Worm (Caenorhabditis elegans) whole organism, midembryonic: Measurements from ENCODE around the gene cyp-33A1.

Experiments used
- T22C8.4 ChIP-seq: fragments of 200-800 bp; sonication (Bioruptor generic); IDR thresholded peaks from 2 replicates; pipeline ENCODE4 v1.3.6; 2022; ENCODE audit warnings: missing genetic modification characterization, missing compliant biosample characterization
- cog-1 ChIP-seq: sonication (generic microtip); optimal IDR thresholded peaks from 2 replicates; lab custom pipeline; 2016; ENCODE audit warnings: missing genetic modification characterization, missing compliant biosample characterization
- flt-1 ChIP-seq: fragments of 200-800 bp; sonication (Bioruptor generic); IDR thresholded peaks from 2 replicates; pipeline ENCODE4 v1.3.6; 2022; ENCODE audit warnings: missing genetic modification characterization, missing compliant biosample characterization
- klf-2 ChIP-seq: fragments of 200-800 bp; sonication (Bioruptor generic); conservative IDR thresholded peaks from 2 replicates; pipeline ENCODE4 v1.3.6; 2022; ENCODE audit warnings: missing genetic modification reagents, missing genetic modification characterization, missing compliant biosample characterization
- med-1 ChIP-seq: sonication (generic microtip); optimal IDR thresholded peaks from 2 replicates; lab custom pipeline; 2017; ENCODE audit warnings: missing genetic modification characterization, mild to moderate bottlenecking, missing compliant biosample characterization, antibody characterized with exemption, missing genetic modification reagents; ENCODE audit not compliant: insufficient read depth
- ref-1 ChIP-seq: fragments of 200-800 bp; sonication (Bioruptor generic); conservative IDR thresholded peaks from 2 replicates; pipeline ENCODE4 v1.3.6; 2022; ENCODE audit warnings: missing genetic modification reagents, missing genetic modification characterization, missing compliant biosample characterization
- tab-1 ChIP-seq: fragments of 200-800 bp; sonication (Bioruptor generic); IDR thresholded peaks from 2 replicates; pipeline ENCODE4 v1.3.6; 2022; ENCODE audit warnings: missing genetic modification characterization, missing compliant biosample characterization
- ztf-23 ChIP-seq: fragments of 200-800 bp; sonication (Bioruptor generic); IDR thresholded peaks from 2 replicates; pipeline ENCODE4 v1.3.6; 2022; ENCODE audit warnings: missing genetic modification reagents, missing genetic modification characterization, missing compliant biosample characterization
- ztf-29 ChIP-seq: fragments of 200-800 bp; sonication (Bioruptor generic); IDR thresholded peaks from 2 replicates; pipeline ENCODE4 v1.3.6; 2022; ENCODE audit warnings: missing genetic modification reagents, missing genetic modification characterization, missing compliant biosample characterization

The cyp-33A1 gene

ce11 chrV:7649963-7650362, 31.3 kb downstream of the cyp-33A1 start:
- TF ChIP-seq T22C8.4 (GFP tag; lab: Robert Waterston, UW): no peak
- no peak for TF ChIP-seq tab-1
- no peak for TF ChIP-seq ztf-23 (GFP tag; lab: Robert Waterston, UW)
- TF ChIP-seq flt-1 (GFP tag; lab: Robert Waterston, UW): no peak
- TF ChIP-seq med-1 (GFP tag; lab: Kevin White, UChicago): no peak
- TF ChIP-seq klf-2 (GFP tag; lab: Robert Waterston, UW): no peak
- no peak for TF ChIP-seq ztf-29 (GFP tag; lab: Robert Waterston, UW)
- no peak for TF ChIP-seq cog-1
- TF ChIP-seq ref-1 (GFP tag; lab: Robert Waterston, UW): no peak

- TF ChIP-seq cog-1 (no peak), klf-2 (GFP tag; lab: Robert Waterston, UW) (no peak), tab-1 (no peak), ref-1 (GFP tag; lab: Robert Waterston, UW) (no peak), ztf-29 (GFP tag; lab: Robert Waterston, UW) (no peak), T22C8.4 (GFP tag; lab: Robert Waterston, UW) (no peak), ztf-23 (GFP tag; lab: Robert Waterston, UW) (no peak), med-1 (GFP tag; lab: Kevin White, UChicago) (no peak), flt-1 (GFP tag; lab: Robert Waterston, UW) (no peak)
Measured at ce11 chrV:7647147-7647546, 34.1 kb downstream of the cyp-33A1 start.

ce11 chrV:7645454-7645853, 35.8 kb downstream of the cyp-33A1 start, which contains the start of gene str-47:
Gene str-47, plus strand, starts transcription at chrV:7645754.
- TF ChIP-seq tab-1: no peak
- no peak for TF ChIP-seq T22C8.4 (GFP tag; lab: Robert Waterston, UW)
- TF ChIP-seq klf-2 (GFP tag; lab: Robert Waterston, UW): no peak
- no peak for TF ChIP-seq med-1 (GFP tag; lab: Kevin White, UChicago)
- no peak for TF ChIP-seq ref-1 (GFP tag; lab: Robert Waterston, UW)

ce11 chrV:7643416-7643815, 37.8 kb downstream of the cyp-33A1 start, which contains the start of gene F07C4.11:
Gene F07C4.11, minus strand, starts transcription at chrV:7643516.
- TF ChIP-seq ref-1 (GFP tag; lab: Robert Waterston, UW) (no peak), ztf-23 (GFP tag; lab: Robert Waterston, UW) (no peak), ztf-29 (GFP tag; lab: Robert Waterston, UW) (no peak), flt-1 (GFP tag; lab: Robert Waterston, UW) (no peak), T22C8.4 (GFP tag; lab: Robert Waterston, UW) (no peak), cog-1 (no peak), klf-2 (GFP tag; lab: Robert Waterston, UW) (no peak), med-1 (GFP tag; lab: Kevin White, UChicago) (no peak), tab-1 (no peak)

- TF ChIP-seq cog-1 (no peak), T22C8.4 (GFP tag; lab: Robert Waterston, UW) (no peak)
Measured at ce11 chrV:7641718-7642117, 39.5 kb downstream of the cyp-33A1 start.

- no peak for TF ChIP-seq ref-1 (GFP tag; lab: Robert Waterston, UW)
Measured at ce11 chrV:7639787-7640186, 41.5 kb downstream of the cyp-33A1 start, which contains the start of gene F07C4.10. Gene F07C4.10, minus strand, starts transcription at chrV:7639887.

- TF ChIP-seq ref-1 (GFP tag; lab: Robert Waterston, UW): no peak
- no peak for TF ChIP-seq tab-1
- TF ChIP-seq klf-2 (GFP tag; lab: Robert Waterston, UW): no peak
- no peak for TF ChIP-seq flt-1 (GFP tag; lab: Robert Waterston, UW)
- TF ChIP-seq ztf-23 (GFP tag; lab: Robert Waterston, UW): no peak
- TF ChIP-seq med-1 (GFP tag; lab: Kevin White, UChicago): no peak
- no peak for TF ChIP-seq T22C8.4 (GFP tag; lab: Robert Waterston, UW)
- no peak for TF ChIP-seq cog-1
- TF ChIP-seq ztf-29 (GFP tag; lab: Robert Waterston, UW): no peak
Measured at ce11 chrV:7639356-7639755, 41.9 kb downstream of the cyp-33A1 start.

- no peak for TF ChIP-seq ref-1 (GFP tag; lab: Robert Waterston, UW)
- no peak for TF ChIP-seq T22C8.4 (GFP tag; lab: Robert Waterston, UW)
Measured at ce11 chrV:7637801-7638200, 43.5 kb downstream of the cyp-33A1 start, which contains the start of gene clec-45. Gene clec-45, plus strand, starts transcription at chrV:7638101.

ce11 chrV:7635469-7635868, 45.8 kb downstream of the cyp-33A1 start, which contains the start of gene srd-29:
Gene srd-29, plus strand, starts transcription at chrV:7635769.
- no peak for TF ChIP-seq ztf-23 (GFP tag; lab: Robert Waterston, UW)
- no peak for TF ChIP-seq cog-1
- TF ChIP-seq ztf-29 (GFP tag; lab: Robert Waterston, UW): no peak

ce11 chrV:7634657-7635056, 46.6 kb downstream of the cyp-33A1 start, which contains the start of gene srd-31:
Gene srd-31, minus strand, starts transcription at chrV:7634757.
- no peak for TF ChIP-seq med-1 (GFP tag; lab: Kevin White, UChicago)
- no peak for TF ChIP-seq ztf-29 (GFP tag; lab: Robert Waterston, UW)
- TF ChIP-seq T22C8.4 (GFP tag; lab: Robert Waterston, UW): no peak
- no peak for TF ChIP-seq ref-1 (GFP tag; lab: Robert Waterston, UW)
- no peak for TF ChIP-seq flt-1 (GFP tag; lab: Robert Waterston, UW)
- no peak for TF ChIP-seq tab-1
- no peak for TF ChIP-seq cog-1
- TF ChIP-seq ztf-23 (GFP tag; lab: Robert Waterston, UW): no peak
- TF ChIP-seq klf-2 (GFP tag; lab: Robert Waterston, UW): no peak
